Fruit fly (Drosophila melanogaster) whole organism, prepupa: Measurements from ENCODE around the gene Mcm7.

Experiments
- Blimp-1 ChIP-seq: fragments of 200-800 bp; sonication (Bioruptor generic); optimal IDR thresholded peaks from 3 replicates; lab custom pipeline; 2017; ENCODE audit warnings: missing biosample characterization, missing genetic modification characterization, mild to moderate bottlenecking, moderate library complexity, missing genetic modification reagents
- CG10669 ChIP-seq: fragments of 200-800 bp; sonication (Bioruptor generic); optimal IDR thresholded peaks from 3 replicates; lab custom pipeline; 2018; ENCODE audit warnings: missing biosample characterization, mild to moderate bottlenecking, missing genetic modification characterization, moderate library complexity
- CG11294 ChIP-seq: fragments of 200-800 bp; sonication (Bioruptor generic); IDR thresholded peaks from 2 replicates; pipeline ENCODE4 v1.3.6; 2022; ENCODE audit warnings: missing biosample characterization, missing genetic modification characterization
- CG11762 ChIP-seq: fragments of 200-800 bp; sonication (Bioruptor generic); optimal IDR thresholded peaks from 3 replicates; lab custom pipeline; 2016; ENCODE audit warnings: missing biosample characterization, missing genetic modification characterization; ENCODE audit not compliant: insufficient read depth
- CG11902 ChIP-seq: fragments of 200-800 bp; sonication (Bioruptor generic); optimal IDR thresholded peaks from 3 replicates; lab custom pipeline; 2016; ENCODE audit warnings: missing biosample characterization, missing genetic modification characterization
- CG15336 ChIP-seq: fragments of 200-800 bp; sonication (Bioruptor generic); IDR thresholded peaks from 2 replicates; pipeline ENCODE4 v1.3.6; 2022; ENCODE audit warnings: missing biosample characterization, missing genetic modification characterization
- CG1621 ChIP-seq: fragments of 200-800 bp; sonication (Bioruptor generic); optimal IDR thresholded peaks from 3 replicates; lab custom pipeline; 2018; ENCODE audit warnings: missing biosample characterization, mild to moderate bottlenecking, missing genetic modification characterization
- CG16779 ChIP-seq: fragments of 200-800 bp; sonication (Bioruptor generic); optimal IDR thresholded peaks from 3 replicates; lab custom pipeline; 2017; ENCODE audit warnings: missing biosample characterization, mild to moderate bottlenecking, missing genetic modification characterization
- CG31627 ChIP-seq: fragments of 200-800 bp; sonication (Bioruptor generic); optimal IDR thresholded peaks from 3 replicates; lab custom pipeline; 2016; ENCODE audit warnings: missing biosample characterization, missing genetic modification characterization
- CG32006 ChIP-seq: fragments of 200-800 bp; sonication (Bioruptor generic); optimal IDR thresholded peaks from 3 replicates; lab custom pipeline; 2017; ENCODE audit warnings: missing biosample characterization, mild to moderate bottlenecking, missing genetic modification characterization
- CG34406 ChIP-seq: fragments of 200-800 bp; sonication (Bioruptor generic); optimal IDR thresholded peaks from 3 replicates; lab custom pipeline; 2016; ENCODE audit warnings: missing biosample characterization, missing genetic modification characterization
- CG3919 ChIP-seq: fragments of 200-800 bp; sonication (Bioruptor generic); optimal IDR thresholded peaks from 3 replicates; lab custom pipeline; 2016; ENCODE audit warnings: missing biosample characterization, missing genetic modification characterization
- CG4318 ChIP-seq: fragments of 200-800 bp; sonication (Bioruptor generic); optimal IDR thresholded peaks from 3 replicates; lab custom pipeline; 2017; ENCODE audit warnings: missing biosample characterization, mild to moderate bottlenecking, missing genetic modification characterization
- CG6163 ChIP-seq: fragments of 200-800 bp; sonication (Bioruptor generic); IDR thresholded peaks from 3 replicates; pipeline ENCODE4 v1.3.6; 2022; ENCODE audit warnings: missing biosample characterization, missing genetic modification characterization
- CG6276 ChIP-seq: fragments of 200-800 bp; sonication (Bioruptor generic); optimal IDR thresholded peaks from 2 replicates; lab custom pipeline; 2017; ENCODE audit warnings: missing biosample characterization, mild to moderate bottlenecking, missing genetic modification characterization
- CG6792 ChIP-seq: fragments of 200-800 bp; sonication (Bioruptor generic); optimal IDR thresholded peaks from 3 replicates; lab custom pipeline; 2016; ENCODE audit warnings: missing biosample characterization, missing genetic modification characterization
- CG6808 ChIP-seq: fragments of 200-800 bp; sonication (Bioruptor generic); optimal IDR thresholded peaks from 3 replicates; lab custom pipeline; 2017; ENCODE audit warnings: missing biosample characterization, missing genetic modification characterization, mild to moderate bottlenecking, moderate library complexity, missing genetic modification reagents
- CG6854 ChIP-seq: fragments of 200-800 bp; sonication (Bioruptor generic); optimal IDR thresholded peaks from 2 replicates; lab custom pipeline; 2017; ENCODE audit warnings: missing biosample characterization, mild to moderate bottlenecking, missing genetic modification characterization
- CG8319 ChIP-seq: fragments of 200-800 bp; sonication (Bioruptor generic); optimal IDR thresholded peaks from 3 replicates; lab custom pipeline; 2016; ENCODE audit warnings: missing biosample characterization, missing genetic modification characterization
- CG9139 ChIP-seq: fragments of 200-800 bp; sonication (Bioruptor generic); optimal IDR thresholded peaks from 3 replicates; lab custom pipeline; 2017; ENCODE audit warnings: missing biosample characterization, mild to moderate bottlenecking, missing genetic modification characterization
- Eip75B ChIP-seq: fragments of 200-800 bp; sonication (Bioruptor generic); optimal IDR thresholded peaks from 3 replicates; lab custom pipeline; 2016; ENCODE audit warnings: missing biosample characterization, missing genetic modification characterization
- Eip78C ChIP-seq: fragments of 200-800 bp; sonication (Bioruptor generic); peaks from one replicate; lab custom pipeline; 2016; ENCODE audit warnings: missing biosample characterization, missing genetic modification characterization
- Eip93F ChIP-seq: fragments of 200-800 bp; sonication (Bioruptor generic); optimal IDR thresholded peaks from 2 replicates; lab custom pipeline; 2016; ENCODE audit warnings: missing biosample characterization, mild to moderate bottlenecking, missing genetic modification characterization
- Ets21C ChIP-seq: fragments of 200-800 bp; sonication (Bioruptor generic); optimal IDR thresholded peaks from 3 replicates; lab custom pipeline; 2016; ENCODE audit warnings: missing biosample characterization, missing genetic modification characterization
- Ets96B ChIP-seq: fragments of 200-800 bp; optimal IDR thresholded peaks from 2 replicates; lab custom pipeline; 2019; ENCODE audit warnings: missing biosample characterization, mild to moderate bottlenecking, missing genetic modification characterization, moderate library complexity
- Gug ChIP-seq: fragments of 200-800 bp; sonication (Bioruptor generic); IDR thresholded peaks from 2 replicates; pipeline ENCODE4 v1.3.6; 2022; ENCODE audit warnings: missing biosample characterization, missing genetic modification characterization
- Hr38 ChIP-seq: sonication (Bioruptor generic); optimal IDR thresholded peaks from 2 replicates; lab custom pipeline; 2016; ENCODE audit warnings: missing biosample characterization, missing genetic modification characterization
- Hr39 ChIP-seq: fragments of 200-800 bp; sonication (Bioruptor generic); optimal IDR thresholded peaks from 2 replicates; lab custom pipeline; 2016; ENCODE audit warnings: missing biosample characterization, missing genetic modification characterization
- Hr4 ChIP-seq: fragments of 200-800 bp; sonication (Bioruptor generic); optimal IDR thresholded peaks from 3 replicates; lab custom pipeline; 2016; ENCODE audit warnings: missing biosample characterization, missing genetic modification characterization
- Lpt ChIP-seq: fragments of 200-800 bp; sonication (Bioruptor generic); optimal IDR thresholded peaks from 3 replicates; lab custom pipeline; 2016; ENCODE audit warnings: missing biosample characterization, missing genetic modification characterization
- OdsH ChIP-seq: fragments of 200-800 bp; sonication (Bioruptor generic); optimal IDR thresholded peaks from 3 replicates; lab custom pipeline; 2016; ENCODE audit warnings: missing biosample characterization, missing genetic modification characterization
- Smox ChIP-seq: fragments of 200-800 bp; sonication (Bioruptor generic); optimal IDR thresholded peaks from 3 replicates; lab custom pipeline; 2016; ENCODE audit warnings: missing biosample characterization, missing genetic modification characterization
- Sox102F ChIP-seq: fragments of 200-800 bp; sonication (Bioruptor generic); optimal IDR thresholded peaks from 2 replicates; lab custom pipeline; 2016; ENCODE audit warnings: missing biosample characterization, mild to moderate bottlenecking, missing genetic modification characterization
- Sox15 ChIP-seq: fragments of 200-800 bp; sonication (Bioruptor generic); optimal IDR thresholded peaks from 3 replicates; lab custom pipeline; 2016; ENCODE audit warnings: missing biosample characterization, missing genetic modification characterization
- achi ChIP-seq: fragments of 200-800 bp; sonication (Bioruptor generic); optimal IDR thresholded peaks from 3 replicates; lab custom pipeline; 2016; ENCODE audit warnings: missing biosample characterization, missing genetic modification characterization
- acj6 ChIP-seq: fragments of 200-800 bp; sonication (Bioruptor generic); optimal IDR thresholded peaks from 3 replicates; lab custom pipeline; 2016; ENCODE audit warnings: missing biosample characterization, missing genetic modification characterization
- cyc ChIP-seq: fragments of 200-800 bp; sonication (Bioruptor generic); optimal IDR thresholded peaks from 3 replicates; lab custom pipeline; 2016; ENCODE audit warnings: missing biosample characterization, missing genetic modification characterization
- dac ChIP-seq: fragments of 200-800 bp; sonication (Bioruptor generic); optimal IDR thresholded peaks from 2 replicates; lab custom pipeline; 2017; ENCODE audit warnings: missing biosample characterization, mild to moderate bottlenecking, missing genetic modification characterization
- dsx ChIP-seq: fragments of 200-800 bp; optimal IDR thresholded peaks from 3 replicates; lab custom pipeline; 2019; ENCODE audit warnings: missing biosample characterization, mild to moderate bottlenecking, missing genetic modification characterization, moderate library complexity; ENCODE audit not compliant: poor library complexity, severe bottlenecking
- eg ChIP-seq: fragments of 200-800 bp; sonication (Bioruptor generic); IDR thresholded peaks from 3 replicates; pipeline ENCODE4 v1.3.6; 2022; ENCODE audit warnings: missing biosample characterization, missing genetic modification characterization
- esn ChIP-seq: fragments of 200-800 bp; sonication (Bioruptor generic); optimal IDR thresholded peaks from 2 replicates; lab custom pipeline; 2016; ENCODE audit warnings: missing biosample characterization, mild to moderate bottlenecking, missing genetic modification characterization, moderate library complexity
- fd85E ChIP-seq: fragments of 200-800 bp; sonication (Bioruptor generic); optimal IDR thresholded peaks from 3 replicates; lab custom pipeline; 2016; ENCODE audit warnings: missing biosample characterization, missing genetic modification characterization
- fkh ChIP-seq: fragments of 200-800 bp; sonication (Bioruptor generic); optimal IDR thresholded peaks from 3 replicates; lab custom pipeline; 2017; ENCODE audit warnings: missing biosample characterization, mild to moderate bottlenecking, missing genetic modification characterization, moderate library complexity
- pdm3 ChIP-seq: fragments of 200-800 bp; sonication (Bioruptor generic); optimal IDR thresholded peaks from 3 replicates; lab custom pipeline; 2016; ENCODE audit warnings: missing biosample characterization, missing genetic modification characterization
- ss ChIP-seq, 2 experiments: fragments of 200-800 bp; sonication (Bioruptor generic); optimal IDR thresholded peaks; 2 replicates in 1 of 2; 3 replicates in 1 of 2; lab custom pipeline; 2017 to 2018; ENCODE audit warnings: mild to moderate bottlenecking in 2 of 2, missing biosample characterization in 2 of 2, missing genetic modification characterization in 2 of 2, moderate library complexity in 1 of 2
- svp ChIP-seq: fragments of 200-800 bp; sonication (Bioruptor generic); peaks from one replicate; lab custom pipeline; 2016; ENCODE audit warnings: missing biosample characterization, missing genetic modification characterization
- topi ChIP-seq: fragments of 200-800 bp; sonication (Bioruptor generic); optimal IDR thresholded peaks from 3 replicates; lab custom pipeline; 2016; ENCODE audit warnings: missing biosample characterization, missing genetic modification characterization
- vri ChIP-seq: fragments of 200-800 bp; sonication (Bioruptor generic); optimal IDR thresholded peaks from 3 replicates; lab custom pipeline; 2016; ENCODE audit warnings: missing biosample characterization, mild to moderate bottlenecking, missing genetic modification characterization

Gene Mcm7

DNA sequence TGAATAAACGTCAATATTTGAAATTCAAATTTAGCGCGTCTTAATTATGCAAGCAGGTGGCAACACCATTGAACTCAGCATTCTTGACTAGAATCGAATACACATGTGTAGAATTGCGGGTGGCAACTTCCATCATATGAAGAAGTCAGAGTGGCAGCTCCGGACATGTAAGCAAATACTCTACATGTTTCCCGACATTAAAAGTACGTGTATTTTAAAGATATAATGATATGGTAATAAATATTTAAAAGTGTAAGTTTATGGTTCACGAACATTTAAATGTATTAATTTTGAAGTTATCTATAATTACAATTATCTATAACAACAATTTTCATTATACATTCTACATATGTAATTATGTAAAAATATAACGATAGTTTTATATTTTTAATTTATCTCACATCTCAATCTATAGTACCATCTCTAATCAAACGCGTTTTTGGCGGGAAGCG lies at the start of gene Mcm7:
Gene Mcm7, plus strand, starts transcription at position 430 of the 452 bp plus-strand sequence.
- TF ChIP-seq CG1621 (tag; lab: Kevin White, UChicago) (no peak), dac (GFP tag; lab: Kevin White, UChicago) (no peak), eg (no peak), OdsH (no peak), fkh (GFP tag; lab: Kevin White, UChicago) (no peak), Hr38 (no peak), cyc (GFP tag; lab: Kevin White, UChicago) (no peak), CG11762 (GFP tag; lab: Kevin White, UChicago) (no peak), topi (no peak), pdm3 (GFP tag; lab: Kevin White, UChicago) (no peak), svp (GFP tag; lab: Kevin White, UChicago) (no peak), achi (GFP tag; lab: Kevin White, UChicago) (no peak), Ets96B (tag; lab: Kevin White, UChicago) (no peak), Hr4 (no peak), CG6792 (GFP tag; lab: Kevin White, UChicago) (no peak), acj6 (GFP tag; lab: Kevin White, UChicago) (no peak), CG9139 (GFP tag; lab: Kevin White, UChicago) (no peak)
- TF ChIP-seq, all 60 proteins: peak for 0

dm6 chr3L:8841757-8842156 lies 49.6 kb upstream of the Mcm7 start:
- TF ChIP-seq pdm3 (GFP tag; lab: Kevin White, UChicago) (peak; percentile 55), fd85E (no peak), CG9139 (GFP tag; lab: Kevin White, UChicago) (no peak), dac (GFP tag; lab: Kevin White, UChicago) (no peak), eg (0 out of 3 replicates have a peak, but pooled peaks have one; percentile 23), Sox15 (GFP tag; lab: Kevin White, UChicago) (peak; percentile 29), Smox (GFP tag; lab: Kevin White, UChicago) (peak; percentile 56), Eip93F (GFP tag; lab: Kevin White, UChicago) (no peak), CG11902 (peak; percentile 43), vri (peak; percentile 18), CG11762 (GFP tag; lab: Kevin White, UChicago) (peak; percentile 22), CG34406 (GFP tag; lab: Kevin White, UChicago) (peak; percentile 52), CG6854 (GFP tag; lab: Kevin White, UChicago) (no peak), CG8319 (GFP tag; lab: Kevin White, UChicago) (peak; percentile 38), Lpt (no peak), CG4318 (GFP tag; lab: Kevin White, UChicago) (no peak), CG15336 (GFP tag; lab: Robert Waterston, UW) (no peak), Sox102F (peak; percentile 71), achi (GFP tag; lab: Kevin White, UChicago) (peak; percentile 52), CG6276 (no peak), CG1621 (tag; lab: Kevin White, UChicago) (peak; percentile 5), topi (peak; percentile 68), CG32006 (GFP tag; lab: Kevin White, UChicago) (peak; percentile 45), acj6 (GFP tag; lab: Kevin White, UChicago) (peak; percentile 61), Gug (GFP tag; lab: Robert Waterston, UW) (peak; percentile 24; the same call in 1 of the 2 replicates), OdsH (peak; percentile 46), Eip78C (peak; percentile 66), CG11294 (GFP tag; lab: Robert Waterston, UW) (no peak), esn (GFP tag; lab: Kevin White, UChicago) (peak; percentile 68), Ets21C (GFP tag; lab: Kevin White, UChicago) (peak; percentile 58), cyc (GFP tag; lab: Kevin White, UChicago) (peak; percentile 54), dsx (peak; percentile 25), Hr39 (GFP tag; lab: Kevin White, UChicago) (peak; percentile 66), CG6163 (GFP tag; lab: Robert Waterston, UW) (peak; percentile 64; the same call in 2 of the 3 replicates), CG10669 (GFP tag; lab: Kevin White, UChicago) (peak; percentile 59), Blimp-1 (GFP tag; lab: Kevin White, UChicago) (no peak), CG31627 (GFP tag; lab: Kevin White, UChicago) (peak; percentile 68), CG6808 (peak; percentile 35), CG3919 (GFP tag; lab: Kevin White, UChicago) (peak; percentile 54), CG16779 (tag; lab: Kevin White, UChicago) (no peak), ss (GFP tag; optimal IDR thresholded peaks at IDR 0.05; lab: Kevin White, UChicago) (no peak), Eip75B (peak; percentile 59), CG6792 (GFP tag; lab: Kevin White, UChicago) (peak; percentile 42)
